Fruit fly (Drosophila melanogaster) whole organism, embryonic: ENCODE measurements around the gene CG31637.
A peak's percentile ranks its signal among the peaks of the same experiment; 100 is the strongest.

Experiments
- Antp ChIP-seq: fragments of 200-800 bp; sonication (Bioruptor generic); optimal IDR thresholded peaks from 3 replicates; lab custom pipeline; 2016; ENCODE audit warnings: missing biosample characterization, missing genetic modification characterization
- CG11695 ChIP-seq: fragments of 200-800 bp; sonication (Bioruptor generic); IDR thresholded peaks from 3 replicates; pipeline ENCODE4 v1.3.6; 2022; ENCODE audit warnings: missing biosample characterization, missing genetic modification characterization
- CG12155 ChIP-seq: fragments of 200-800 bp; sonication (Bioruptor generic); optimal IDR thresholded peaks from 3 replicates; lab custom pipeline; 2016; ENCODE audit warnings: missing biosample characterization, missing genetic modification characterization
- CG1233 ChIP-seq: fragments of 200-800 bp; sonication (Bioruptor generic); optimal IDR thresholded peaks from 4 replicates; lab custom pipeline; 2018; ENCODE audit warnings: missing biosample characterization, mild to moderate bottlenecking, missing genetic modification characterization
- CG15073 ChIP-seq: fragments of 200-800 bp; sonication (Bioruptor generic); optimal IDR thresholded peaks from 2 replicates; lab custom pipeline; 2016; ENCODE audit warnings: missing biosample characterization, missing genetic modification characterization
- CG15269 ChIP-seq: fragments of 200-800 bp; sonication (Bioruptor generic); optimal IDR thresholded peaks from 2 replicates; lab custom pipeline; 2018; ENCODE audit warnings: missing biosample characterization, mild to moderate bottlenecking, missing genetic modification characterization, moderate library complexity
- CG16815 ChIP-seq: fragments of 200-800 bp; sonication (Bioruptor generic); optimal IDR thresholded peaks from 3 replicates; lab custom pipeline; 2017; ENCODE audit warnings: missing biosample characterization, mild to moderate bottlenecking, missing genetic modification characterization
- CG1792 ChIP-seq: fragments of 200-800 bp; sonication (Bioruptor generic); optimal IDR thresholded peaks from 2 replicates; lab custom pipeline; 2016; ENCODE audit warnings: missing biosample characterization, missing genetic modification characterization
- CG1832 ChIP-seq: fragments of 200-800 bp; sonication (Bioruptor generic); optimal IDR thresholded peaks from 2 replicates; lab custom pipeline; 2017; ENCODE audit warnings: missing biosample characterization, mild to moderate bottlenecking, missing genetic modification characterization, inconsistent platforms
- CG18599 ChIP-seq: fragments of 200-800 bp; sonication (Bioruptor generic); optimal IDR thresholded peaks from 3 replicates; lab custom pipeline; 2017; ENCODE audit warnings: missing biosample characterization, missing genetic modification characterization, mild to moderate bottlenecking, moderate library complexity, missing genetic modification reagents
- CG2116 ChIP-seq: fragments of 200-800 bp; sonication (Bioruptor generic); optimal IDR thresholded peaks from 3 replicates; lab custom pipeline; 2018; ENCODE audit warnings: missing biosample characterization, mild to moderate bottlenecking, missing genetic modification characterization
- CG2875 ChIP-seq: fragments of 200-800 bp; sonication (Bioruptor generic); optimal IDR thresholded peaks from 2 replicates; lab custom pipeline; 2017; ENCODE audit warnings: missing biosample characterization, mild to moderate bottlenecking, missing genetic modification characterization, missing genetic modification reagents
- CG30020 ChIP-seq: fragments of 200-800 bp; optimal IDR thresholded peaks from 2 replicates; lab custom pipeline; 2019; ENCODE audit warnings: missing biosample characterization, mild to moderate bottlenecking, missing genetic modification characterization, moderate library complexity
- CG3065 ChIP-seq: fragments of 200-800 bp; sonication (Bioruptor generic); optimal IDR thresholded peaks from 2 replicates; lab custom pipeline; 2016; ENCODE audit warnings: missing biosample characterization, missing genetic modification characterization
- CG33557 ChIP-seq: fragments of 200-800 bp; sonication (Bioruptor generic); optimal IDR thresholded peaks from 2 replicates; lab custom pipeline; 2019; ENCODE audit warnings: missing biosample characterization, mild to moderate bottlenecking, missing genetic modification characterization, moderate library complexity
- CG4854 ChIP-seq: fragments of 200-800 bp; sonication (Bioruptor generic); optimal IDR thresholded peaks from 2 replicates; lab custom pipeline; 2016; ENCODE audit warnings: missing biosample characterization, missing genetic modification characterization, inconsistent platforms
- CG6175 ChIP-seq: fragments of 200-800 bp; sonication (Bioruptor generic); IDR thresholded peaks from 3 replicates; pipeline ENCODE4 v1.3.6; 2022; ENCODE audit warnings: missing biosample characterization, missing genetic modification characterization
- CG8089 ChIP-seq: fragments of 200-800 bp; sonication (Bioruptor generic); optimal IDR thresholded peaks from 3 replicates; lab custom pipeline; 2016; ENCODE audit warnings: missing biosample characterization, missing genetic modification characterization
- Dfd ChIP-seq, 2 experiments: fragments of >200 bp; optimal IDR thresholded peaks; 2 replicates each; lab custom pipeline; 2017; ENCODE audit warnings: missing biosample characterization in 2 of 2, missing genetic modification characterization in 2 of 2
- E2f2 ChIP-seq: fragments of 200-800 bp; sonication (Bioruptor generic); IDR thresholded peaks from 2 replicates; pipeline ENCODE4 v1.3.6; 2022; ENCODE audit warnings: missing biosample characterization, missing genetic modification characterization
- Ets65A ChIP-seq: fragments of 200-800 bp; sonication (Bioruptor generic); peaks from one replicate; lab custom pipeline; 2016; ENCODE audit warnings: missing biosample characterization, missing genetic modification characterization
- Fer1 ChIP-seq: fragments of 200-800 bp; sonication (Bioruptor generic); optimal IDR thresholded peaks from 2 replicates; lab custom pipeline; 2017; ENCODE audit warnings: missing biosample characterization, mild to moderate bottlenecking, missing genetic modification characterization
- Hey ChIP-seq: fragments of 200-800 bp; sonication (Bioruptor generic); optimal IDR thresholded peaks from 3 replicates; lab custom pipeline; 2018; ENCODE audit warnings: missing biosample characterization, mild to moderate bottlenecking, missing genetic modification characterization
- HmgD ChIP-seq: fragments of 200-800 bp; sonication (Bioruptor generic); optimal IDR thresholded peaks from 3 replicates; lab custom pipeline; 2016; ENCODE audit warnings: missing biosample characterization, missing genetic modification characterization
- Hmx ChIP-seq: fragments of 200-800 bp; sonication (Bioruptor generic); optimal IDR thresholded peaks from 2 replicates; lab custom pipeline; 2016; ENCODE audit warnings: missing biosample characterization, missing genetic modification characterization
- Hr78 ChIP-seq, 2 experiments: fragments of 200-800 bp in 1 of 2; fragments of >200 bp in 1 of 2; sonication (Bioruptor generic) in 1 of 2; optimal IDR thresholded peaks; 2 replicates each; lab custom pipeline; 2017 to 2019; ENCODE audit warnings: missing biosample characterization in 2 of 2, missing genetic modification characterization in 2 of 2, mild to moderate bottlenecking in 1 of 2, moderate library complexity in 1 of 2
- Lim3 ChIP-seq: fragments of 200-800 bp; sonication (Bioruptor generic); IDR thresholded peaks from 2 replicates; pipeline ENCODE4 v1.3.6; 2022; ENCODE audit warnings: missing biosample characterization, missing genetic modification characterization
- Oaz ChIP-seq: fragments of 200-800 bp; sonication (Bioruptor generic); IDR thresholded peaks from 2 replicates; pipeline ENCODE4 v1.3.6; 2022; ENCODE audit warnings: missing biosample characterization, missing genetic modification characterization
- Six4 ChIP-seq: fragments of 200-800 bp; sonication (Bioruptor generic); optimal IDR thresholded peaks from 2 replicates; lab custom pipeline; 2016; ENCODE audit warnings: missing biosample characterization, missing genetic modification characterization
- Trl ChIP-seq, 3 experiments: fragments of >200 bp in 2 of 3; fragments of 200-800 bp in 1 of 3; sonication (Bioruptor generic) in 1 of 3; optimal IDR thresholded peaks; 2 replicates in 1 of 3; 3 replicates in 2 of 3; lab custom pipeline; 2016 to 2017; ENCODE audit warnings: missing biosample characterization in 1 of 3, missing genetic modification characterization in 1 of 3
- Xbp1 ChIP-seq: fragments of 200-800 bp; sonication (Bioruptor generic); optimal IDR thresholded peaks from 3 replicates; lab custom pipeline; 2016; ENCODE audit warnings: missing biosample characterization, mild to moderate bottlenecking, missing genetic modification characterization
- Xrp1 ChIP-seq: fragments of 200-800 bp; sonication (Bioruptor generic); IDR thresholded peaks from 2 replicates; pipeline ENCODE4 v1.3.6; 2022; ENCODE audit warnings: missing biosample characterization, missing genetic modification characterization
- abd-A ChIP-seq: fragments of 200-800 bp; sonication (Bioruptor generic); optimal IDR thresholded peaks from 3 replicates; lab custom pipeline; 2019; ENCODE audit warnings: missing biosample characterization, mild to moderate bottlenecking, missing genetic modification characterization, moderate library complexity
- bbx ChIP-seq: fragments of 200-800 bp; sonication (Bioruptor generic); IDR thresholded peaks from 2 replicates; pipeline ENCODE4 v1.3.6; 2022; ENCODE audit warnings: missing biosample characterization, missing genetic modification characterization; ENCODE audit not compliant: partially characterized antibody
- bigmax ChIP-seq: fragments of 200-800 bp; sonication (Bioruptor generic); optimal IDR thresholded peaks from 2 replicates; lab custom pipeline; 2018; ENCODE audit warnings: missing biosample characterization, mild to moderate bottlenecking, missing genetic modification characterization
- caup ChIP-seq: fragments of 200-800 bp; sonication (Bioruptor generic); optimal IDR thresholded peaks from 3 replicates; lab custom pipeline; 2017; ENCODE audit warnings: missing biosample characterization, mild to moderate bottlenecking, missing genetic modification characterization, moderate library complexity; ENCODE audit not compliant: severe bottlenecking
- ci ChIP-seq: fragments of 200-800 bp; sonication (Bioruptor generic); IDR thresholded peaks from 3 replicates; pipeline ENCODE4 v1.3.6; 2022; ENCODE audit warnings: missing biosample characterization, missing genetic modification characterization
- cwo ChIP-seq: fragments of 200-800 bp; sonication (Bioruptor generic); optimal IDR thresholded peaks from 3 replicates; lab custom pipeline; 2017; ENCODE audit warnings: missing biosample characterization, missing genetic modification characterization, mild to moderate bottlenecking, moderate library complexity, missing genetic modification reagents
- fd64A ChIP-seq: fragments of 200-800 bp; sonication (Bioruptor generic); optimal IDR thresholded peaks from 3 replicates; lab custom pipeline; 2018; ENCODE audit warnings: missing biosample characterization, mild to moderate bottlenecking, missing genetic modification characterization
- grau ChIP-seq: fragments of 200-800 bp; optimal IDR thresholded peaks from 3 replicates; lab custom pipeline; 2019; ENCODE audit warnings: missing biosample characterization, mild to moderate bottlenecking, missing genetic modification characterization, moderate library complexity
- ind ChIP-seq: fragments of 200-800 bp; sonication (Bioruptor generic); optimal IDR thresholded peaks from 3 replicates; lab custom pipeline; 2016; ENCODE audit warnings: missing biosample characterization, missing genetic modification characterization
- inv ChIP-seq: fragments of 200-800 bp; sonication (Bioruptor generic); IDR thresholded peaks from 2 replicates; pipeline ENCODE4 v1.3.6; 2022; ENCODE audit warnings: missing biosample characterization, missing genetic modification characterization; ENCODE audit not compliant: partially characterized antibody
- nom ChIP-seq: fragments of 200-800 bp; sonication (Bioruptor generic); optimal IDR thresholded peaks from 2 replicates; lab custom pipeline; 2017; ENCODE audit warnings: missing biosample characterization, missing genetic modification characterization, mild to moderate bottlenecking, moderate library complexity, missing genetic modification reagents
- pnt ChIP-seq: fragments of 200-800 bp; sonication (Bioruptor generic); optimal IDR thresholded peaks from 3 replicates; lab custom pipeline; 2016; ENCODE audit warnings: missing biosample characterization, missing genetic modification characterization
- row ChIP-seq: fragments of 200-800 bp; sonication (Bioruptor generic); IDR thresholded peaks from 3 replicates; pipeline ENCODE4 v1.3.6; 2022; ENCODE audit warnings: missing biosample characterization, missing genetic modification characterization
- sug ChIP-seq: fragments of 200-800 bp; optimal IDR thresholded peaks from 2 replicates; lab custom pipeline; 2019; ENCODE audit warnings: missing biosample characterization, mild to moderate bottlenecking, missing genetic modification characterization, moderate library complexity
- tio ChIP-seq: fragments of 200-800 bp; sonication (Bioruptor generic); optimal IDR thresholded peaks from 2 replicates; lab custom pipeline; 2017; ENCODE audit warnings: missing biosample characterization, missing genetic modification characterization, inconsistent platforms
- toy ChIP-seq: fragments of 200-800 bp; sonication (Bioruptor generic); IDR thresholded peaks from 2 replicates; pipeline ENCODE4 v1.3.6; 2022; ENCODE audit warnings: missing biosample characterization, missing genetic modification characterization
- twi ChIP-seq: fragments of 200-800 bp; optimal IDR thresholded peaks from 2 replicates; lab custom pipeline; 2019; ENCODE audit warnings: missing biosample characterization, mild to moderate bottlenecking, missing genetic modification characterization, moderate library complexity
- unpg ChIP-seq: fragments of 200-800 bp; sonication (Bioruptor generic); optimal IDR thresholded peaks from 3 replicates; lab custom pipeline; 2018; ENCODE audit warnings: missing biosample characterization, mild to moderate bottlenecking, missing genetic modification characterization, moderate library complexity

The CG31637 gene

dm6 chr2L:6481310-6481738 lies 17.1 kb upstream of the CG31637 start (continued):
- TF ChIP-seq Oaz (GFP tag; lab: Robert Waterston, UW) (no peak), Xbp1 (GFP tag; lab: Kevin White, UChicago) (no peak), CG18599 (GFP tag; lab: Kevin White, UChicago) (peak; percentile 32), CG11695 (GFP tag; lab: Robert Waterston, UW) (peak; percentile 62), Hey (no peak), Dfd (GFP tag; optimal IDR thresholded peaks at IDR 0.05; lab: Kevin White, UChicago) (no peak), Xrp1 (GFP tag; lab: Robert Waterston, UW) (0 out of 2 replicates have a peak, but pooled peaks have one; percentile 15), nom (GFP tag; lab: Kevin White, UChicago) (peak; percentile 23), bigmax (GFP tag; lab: Kevin White, UChicago) (peak; percentile 35), CG1792 (GFP tag; lab: Kevin White, UChicago) (no peak), CG1832 (GFP tag; lab: Kevin White, UChicago) (no peak), CG16815 (GFP tag; lab: Kevin White, UChicago) (no peak), inv (GFP tag; lab: Robert Waterston, UW) (no peak), E2f2 (GFP tag; lab: Robert Waterston, UW) (peak; percentile 92), CG6175 (0 out of 3 replicates have a peak, but pooled peaks have one; percentile 33), grau (tag; lab: Kevin White, UChicago) (no peak), Trl (optimal IDR thresholded peaks at IDR 0.05; lab: Kevin White, UChicago) (peak in 1 of 2 experiments; percentile 39), Trl (GFP tag; optimal IDR thresholded peaks at IDR 0.05; lab: Kevin White, UChicago) (no peak), CG4854 (GFP tag; lab: Kevin White, UChicago) (no peak), ci (GFP tag; lab: Robert Waterston, UW) (peak; percentile 81), Ets65A (GFP tag; lab: Kevin White, UChicago) (peak; percentile 79), Antp (GFP tag; lab: Kevin White, UChicago) (no peak), CG2875 (GFP tag; lab: Kevin White, UChicago) (no peak), pnt (GFP tag; lab: Kevin White, UChicago) (no peak), CG12155 (GFP tag; lab: Kevin White, UChicago) (peak; percentile 88), caup (GFP tag; lab: Kevin White, UChicago) (no peak), CG15073 (no peak), CG30020 (tag; lab: Kevin White, UChicago) (no peak), bbx (GFP tag; lab: Robert Waterston, UW) (peak; percentile 53; the same call in 1 of the 2 replicates), unpg (no peak), Hr78 (GFP tag; optimal IDR thresholded peaks at IDR 0.05; lab: Kevin White, UChicago) (no peak), CG15269 (tag; lab: Kevin White, UChicago) (no peak), ind (GFP tag; lab: Kevin White, UChicago) (no peak), CG1233 (no peak), abd-A (tag; lab: Kevin White, UChicago) (peak; percentile 90), CG3065 (GFP tag; lab: Kevin White, UChicago) (no peak), tio (GFP tag; lab: Kevin White, UChicago) (no peak), cwo (GFP tag; lab: Kevin White, UChicago) (peak; percentile 9), row (GFP tag; lab: Robert Waterston, UW) (peak; percentile 22; the same call in 1 of the 3 replicates), fd64A (GFP tag; lab: Kevin White, UChicago) (peak; percentile 46), CG33557 (GFP tag; lab: Kevin White, UChicago) (no peak), Fer1 (GFP tag; lab: Kevin White, UChicago) (peak; percentile 40), CG8089 (GFP tag; lab: Kevin White, UChicago) (no peak), HmgD (GFP tag; lab: Kevin White, UChicago) (peak; percentile 28), sug (tag; lab: Kevin White, UChicago) (peak; percentile 7), twi (tag; lab: Kevin White, UChicago) (no peak), Six4 (GFP tag; lab: Kevin White, UChicago) (no peak), toy (GFP tag; lab: Robert Waterston, UW) (no peak), Lim3 (GFP tag; lab: Robert Waterston, UW) (no peak), CG2116 (GFP tag; lab: Kevin White, UChicago) (peak; percentile 69), Hmx (no peak)
